Worm (Caenorhabditis elegans) whole organism, L1 larva: Measurements from ENCODE around the gene F13B6.1.

ENCODE experiments used
- nhr-28 ChIP-seq: fragments of 150-350 bp; optimal IDR thresholded peaks from 2 replicates; lab custom pipeline; 2014; ENCODE audit warnings: missing biosample characterization, missing genetic modification characterization
- pax-3 ChIP-seq: fragments of 200-800 bp; sonication (Bioruptor generic); optimal IDR thresholded peaks from 2 replicates; lab custom pipeline; 2018; ENCODE audit warnings: mild to moderate bottlenecking, missing genetic modification characterization, moderate library complexity, missing compliant biosample characterization
- skn-1 ChIP-seq: fragments of 150-350 bp; optimal IDR thresholded peaks from 2 replicates; lab custom pipeline; 2014; ENCODE audit warnings: missing biosample characterization, missing genetic modification characterization
- snpc-4 ChIP-seq: fragments of 150-350 bp; optimal IDR thresholded peaks from 2 replicates; lab custom pipeline; 2014; ENCODE audit warnings: missing biosample characterization, missing genetic modification characterization
- tlp-1 ChIP-seq: fragments of 150-350 bp; optimal IDR thresholded peaks from 2 replicates; lab custom pipeline; 2014; ENCODE audit warnings: missing biosample characterization, missing genetic modification characterization
- ztf-4 ChIP-seq: fragments of 150-350 bp; optimal IDR thresholded peaks from 2 replicates; lab custom pipeline; 2014; ENCODE audit warnings: missing biosample characterization, missing genetic modification characterization

- TF ChIP-seq skn-1 (tag; lab: Kevin White, UChicago) (no peak), tlp-1 (no peak), snpc-4 (tag; lab: Kevin White, UChicago) (no peak), ztf-4 (tag; lab: Kevin White, UChicago) (no peak), pax-3 (tag; lab: Kevin White, UChicago) (no peak), nhr-28 (tag; lab: Kevin White, UChicago) (no peak)
These were observed 12.3 kb downstream of the F13B6.1 start for ce11 chrIV:7468638-7469037.
